Worm (Caenorhabditis elegans): ENCODE results near the gene ZK688.9.

Gene ZK688.9

DNA sequence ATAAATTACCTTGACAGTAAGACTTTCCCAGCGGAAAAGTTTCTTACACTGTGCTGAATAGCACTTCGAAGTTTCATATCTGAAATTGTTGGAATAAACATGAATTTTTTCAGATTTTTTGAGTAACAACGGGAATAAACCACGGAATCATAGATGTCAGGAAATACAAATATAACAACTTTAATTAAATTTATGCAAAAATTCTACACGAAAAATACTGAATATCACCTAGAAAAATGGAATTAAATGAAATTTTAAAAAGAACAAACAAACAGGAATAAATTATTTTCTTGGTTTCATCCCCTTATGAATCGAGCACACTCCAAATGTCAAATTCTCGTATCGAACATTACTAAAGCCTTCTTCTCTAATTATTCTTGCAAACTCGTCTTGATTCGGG, 25.7 kb downstream of the ZK688.9 start, which contains the start of gene tag-307:
TSS of gene tag-307 (minus strand) at position 101 of the 400 bp plus-strand sequence.
- no peak for TF ChIP-seq alr-1 (tag; optimal IDR thresholded peaks at IDR 0.05)
- no peak for TF ChIP-seq sma-9 (GFP tag; optimal IDR thresholded peaks at IDR 0.05)
- no peak for TF ChIP-seq sma-9 (tag; optimal IDR thresholded peaks at IDR 0.05)
- TF ChIP-seq gmeb-1 (tag; optimal IDR thresholded peaks at IDR 0.05), result no peak

DNA sequence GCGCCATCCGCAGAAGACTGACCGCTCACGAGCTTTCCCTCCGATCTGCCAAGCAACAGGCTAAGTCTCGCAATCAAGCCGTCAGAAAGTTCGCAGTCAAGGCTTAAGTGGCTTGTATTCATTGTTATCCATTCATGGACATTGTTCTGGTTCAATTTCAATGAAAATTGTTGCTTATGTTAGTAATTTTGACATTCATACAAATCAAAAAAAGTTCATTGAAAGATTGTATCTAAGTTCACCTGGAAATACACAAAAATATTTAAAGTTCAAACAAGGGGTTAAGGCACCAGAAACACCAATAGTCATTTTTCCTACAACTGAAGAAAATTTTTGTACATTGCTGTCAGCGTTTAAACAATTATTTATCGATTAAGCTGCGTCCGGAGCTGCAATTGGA, 27.3 kb downstream of the ZK688.9 start:
- TF ChIP-seq unc-55 (GFP tag; optimal IDR thresholded peaks at IDR 0.05), result no peak
- TF ChIP-seq sma-3 (GFP tag; optimal IDR thresholded peaks at IDR 0.05), result no peak
- no peak for TF ChIP-seq nhr-237 (tag; optimal IDR thresholded peaks at IDR 0.05)
- TF ChIP-seq nhr-12 (tag; optimal IDR thresholded peaks at IDR 0.05), result no peak
- TF ChIP-seq R02D3.7 (tag; optimal IDR thresholded peaks at IDR 0.05), result no peak
- TF ChIP-seq nhr-10 (tag; optimal IDR thresholded peaks at IDR 0.05), result no peak
- no peak for TF ChIP-seq blmp-1 (tag; optimal IDR thresholded peaks at IDR 0.05; ENCODE audit: insufficient read depth)
- no peak for TF ChIP-seq egl-27 (tag; optimal IDR thresholded peaks at IDR 0.05)
- no peak for TF ChIP-seq sem-4 (tag; optimal IDR thresholded peaks at IDR 0.05)
- TF ChIP-seq fos-1 (tag; optimal IDR thresholded peaks at IDR 0.05), result no peak
- no peak for TF ChIP-seq ceh-82 (tag; optimal IDR thresholded peaks at IDR 0.05)
- no peak for TF ChIP-seq aly-2 (tag; optimal IDR thresholded peaks at IDR 0.05)
- TF ChIP-seq mbf-1 (tag; optimal IDR thresholded peaks at IDR 0.05), result no peak
- TF ChIP-seq gmeb-1 (tag; optimal IDR thresholded peaks at IDR 0.05), result no peak
- no peak for TF ChIP-seq nhr-21 (tag; optimal IDR thresholded peaks at IDR 0.05)
- no peak for TF ChIP-seq mdl-1 (tag; optimal IDR thresholded peaks at IDR 0.05)
- no peak for TF ChIP-seq ama-1 (optimal IDR thresholded peaks at IDR 0.05)
- no peak for TF ChIP-seq ZK546.5 (tag; optimal IDR thresholded peaks at IDR 0.05)
- TF ChIP-seq nhr-129 (tag; optimal IDR thresholded peaks at IDR 0.05), result no peak

DNA sequence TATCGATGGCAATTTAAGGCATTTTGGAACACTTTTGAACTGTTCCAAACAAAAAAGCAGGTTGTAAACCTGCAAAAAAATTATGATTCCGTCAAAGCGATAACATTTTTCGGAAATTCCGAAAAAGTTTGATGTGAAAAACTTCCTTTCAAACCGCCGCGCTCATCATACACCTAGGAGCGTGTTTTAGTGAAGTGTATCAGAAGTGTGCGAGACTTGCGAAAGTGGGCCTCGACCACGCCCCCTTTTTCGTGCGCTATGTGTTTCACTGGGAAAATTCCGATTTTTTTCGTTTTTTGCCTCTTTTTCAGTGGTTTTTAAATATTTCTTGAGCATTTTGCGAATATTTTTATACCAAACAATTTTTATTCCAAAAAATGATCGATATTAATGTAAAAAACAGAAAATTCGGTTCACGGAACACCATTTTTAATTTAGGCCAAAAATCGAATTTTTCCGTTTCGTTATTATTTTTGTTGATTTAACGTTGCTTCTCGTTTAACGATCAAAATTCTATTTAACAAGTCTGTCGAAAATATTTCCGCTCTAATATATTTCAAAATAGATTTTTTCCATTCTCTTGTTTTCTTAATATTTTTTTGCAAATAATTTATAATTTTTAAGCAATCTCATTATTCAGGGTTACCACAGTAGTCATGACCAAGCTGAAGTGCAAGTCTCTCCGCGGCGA, 28.2 kb downstream of the ZK688.9 start, which contains the start of gene rpl-35:
TSS of gene rpl-35 (plus strand) at position 641 of the 691 bp plus-strand sequence.
- TF ChIP-seq sma-3 (GFP tag; optimal IDR thresholded peaks at IDR 0.05) (peak; percentile 100), nhr-11 (tag; optimal IDR thresholded peaks at IDR 0.05) (peak; percentile 82), lin-39 (tag; optimal IDR thresholded peaks at IDR 0.05) (peak; percentile 90), sem-4 (tag; optimal IDR thresholded peaks at IDR 0.05) (peak; percentile 100), snpc-4 (tag; optimal IDR thresholded peaks at IDR 0.05) (peak; percentile 93), mbf-1 (tag; optimal IDR thresholded peaks at IDR 0.05) (peak; percentile 66), ceh-16 (tag; optimal IDR thresholded peaks at IDR 0.05) (peak; percentile 100), nhr-129 (tag; optimal IDR thresholded peaks at IDR 0.05) (peak; percentile 99), ama-1 (optimal IDR thresholded peaks at IDR 0.05) (peak; percentile 93), unc-55 (GFP tag; optimal IDR thresholded peaks at IDR 0.05) (peak; percentile 100), crh-2 (tag; optimal IDR thresholded peaks at IDR 0.05) (peak; percentile 100), fos-1 (tag; optimal IDR thresholded peaks at IDR 0.05) (peak; percentile 99), lin-11 (tag; optimal IDR thresholded peaks at IDR 0.05) (peak; percentile 100), sma-9 (GFP tag; optimal IDR thresholded peaks at IDR 0.05) (peak; percentile 99), sma-9 (tag; optimal IDR thresholded peaks at IDR 0.05) (peak; percentile 16), alr-1 (tag; optimal IDR thresholded peaks at IDR 0.05) (no peak), ZK546.5 (tag; optimal IDR thresholded peaks at IDR 0.05) (peak; percentile 94), nhr-25 (tag; optimal IDR thresholded peaks at IDR 0.05) (peak; percentile 100), nhr-77 (tag; optimal IDR thresholded peaks at IDR 0.05) (peak; percentile 94), egl-27 (tag; optimal IDR thresholded peaks at IDR 0.05) (peak; percentile 99), ztf-11 (tag; optimal IDR thresholded peaks at IDR 0.05) (peak; percentile 76), C34F6.9 (tag; optimal IDR thresholded peaks at IDR 0.05) (peak; percentile 100), nhr-12 (tag; optimal IDR thresholded peaks at IDR 0.05) (peak; percentile 72), dmd-4 (tag; optimal IDR thresholded peaks at IDR 0.05) (peak; percentile 71), lsy-2 (tag; optimal IDR thresholded peaks at IDR 0.05) (peak; percentile 98 to 99), mdl-1 (tag; optimal IDR thresholded peaks at IDR 0.05) (peak; percentile 51 to 96), gmeb-1 (tag; optimal IDR thresholded peaks at IDR 0.05) (peak; percentile 100), nhr-21 (tag; optimal IDR thresholded peaks at IDR 0.05) (peak; percentile 100), nhr-23 (tag; optimal IDR thresholded peaks at IDR 0.05) (peak; percentile 15), ztf-4 (tag; optimal IDR thresholded peaks at IDR 0.05) (peak; percentile 100), Y55F3AM.14 (GFP tag; optimal IDR thresholded peaks at IDR 0.05) (peak; percentile 99), unc-62 (GFP tag; optimal IDR thresholded peaks at IDR 0.05) (peak; percentile 96), elt-3 (tag; optimal IDR thresholded peaks at IDR 0.05) (no peak), skn-1 (tag; optimal IDR thresholded peaks at IDR 0.05) (peak; percentile 98), elt-1 (tag; optimal IDR thresholded peaks at IDR 0.05) (peak; percentile 69), lin-13 (GFP tag; optimal IDR thresholded peaks at IDR 0.05) (peak; percentile 99), aly-2 (tag; optimal IDR thresholded peaks at IDR 0.05) (no peak), R02D3.7 (tag; optimal IDR thresholded peaks at IDR 0.05) (peak; percentile 88), blmp-1 (tag; optimal IDR thresholded peaks at IDR 0.05; ENCODE audit: insufficient read depth) (peak; percentile 97), nhr-237 (tag; optimal IDR thresholded peaks at IDR 0.05) (peak; percentile 94), peb-1 (tag; optimal IDR thresholded peaks at IDR 0.05) (peak; percentile 52), nhr-10 (tag; optimal IDR thresholded peaks at IDR 0.05) (peak; percentile 94), mab-5 (tag; optimal IDR thresholded peaks at IDR 0.05) (peak; percentile 98), F13H6.1 (tag; optimal IDR thresholded peaks at IDR 0.05) (peak; percentile 100), zag-1 (tag; optimal IDR thresholded peaks at IDR 0.05) (peak; percentile 99)

Data from whole organism, L2 larva.